Fruit fly (Drosophila melanogaster) S2 (cell line): Measurements from ENCODE around the gene CG43783.

Experiments used
- CG8478 ChIP-seq: fragments of >200 bp; optimal IDR thresholded peaks from 2 replicates; lab custom pipeline; 2018
- CTCF ChIP-seq, 2 experiments: fragments of >200 bp; optimal IDR thresholded peaks; 2 replicates each; lab custom pipeline; 2018

- no peak for TF ChIP-seq CG8478 (lab: Kevin White, UChicago)
- TF ChIP-seq CTCF (optimal IDR thresholded peaks at IDR 0.05; lab: Kevin White, UChicago) = no peak
These were observed 1.1 kb upstream of the CG43783 start for dm6 chr3L:8955199-8955598.
